Worm (Caenorhabditis elegans): Measurements from ENCODE around the gene F02E11.3.

Gene F02E11.3

DNA sequence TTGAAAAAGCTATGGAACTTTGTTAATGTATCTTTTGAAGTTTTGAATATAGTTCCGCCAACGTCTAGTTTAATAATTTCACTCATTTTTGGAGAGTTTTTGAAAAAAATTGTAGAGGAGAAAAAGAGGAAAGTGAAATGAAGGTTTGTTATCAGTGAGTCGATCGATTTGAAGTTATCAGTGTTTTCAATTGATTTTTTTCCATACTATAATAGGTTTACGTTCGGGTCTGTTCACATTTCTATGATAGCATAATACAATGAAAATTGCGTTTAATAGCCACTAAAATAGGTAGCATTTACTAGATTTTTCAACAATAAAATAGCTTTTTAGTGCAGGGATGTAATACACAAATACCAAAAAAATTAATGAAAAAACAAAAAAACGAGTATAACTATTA is 49.6 kb downstream of the F02E11.3 start, which contains the start of gene ZC239.16:
ZC239.16 (minus strand) TSS at position 120 of the 400 bp plus-strand sequence.
- TF ChIP-seq dsc-1 (tag; optimal IDR thresholded peaks at IDR 0.05): no peak
- TF ChIP-seq elt-2 (tag; optimal IDR thresholded peaks at IDR 0.05): peak; percentile 44

ce11 chrII:3224631-3225030 is 50.2 kb downstream of the F02E11.3 start, which contains the start of gene ZC239.15:
TSS of gene ZC239.15 (minus strand) at chrII:3224731.
- TF ChIP-seq unc-30 (tag; optimal IDR thresholded peaks at IDR 0.05) (no peak), ces-1 (GFP tag; optimal IDR thresholded peaks at IDR 0.05) (no peak)
